Worm (Caenorhabditis elegans): Measurements from ENCODE around the gene C01G12.9.

ce11 chrII:14569322-14569721 is 9.5 kb upstream of the C01G12.9 start:
- TF ChIP-seq ama-1 (optimal IDR thresholded peaks at IDR 0.05), result no peak
- no peak for TF ChIP-seq ztf-11 (tag; optimal IDR thresholded peaks at IDR 0.05)
- no peak for TF ChIP-seq nhr-237 (tag; optimal IDR thresholded peaks at IDR 0.05)
- TF ChIP-seq ceh-82 (tag; optimal IDR thresholded peaks at IDR 0.05), result no peak
- TF ChIP-seq sox-4 (tag; optimal IDR thresholded peaks at IDR 0.05), result no peak
- no peak for TF ChIP-seq pqm-1 (tag; optimal IDR thresholded peaks at IDR 0.05)
- TF ChIP-seq snpc-4 (tag; optimal IDR thresholded peaks at IDR 0.05), result no peak
- no peak for TF ChIP-seq nhr-76 (tag; optimal IDR thresholded peaks at IDR 0.05)
- TF ChIP-seq hlh-4 (tag; optimal IDR thresholded peaks at IDR 0.05), result no peak
- TF ChIP-seq zag-1 (tag; optimal IDR thresholded peaks at IDR 0.05), result no peak
- no peak for TF ChIP-seq ztf-4 (tag; optimal IDR thresholded peaks at IDR 0.05)
- no peak for TF ChIP-seq ceh-88 (GFP tag; IDR thresholded peaks at IDR 0.05)
- TF ChIP-seq skn-1 (tag; optimal IDR thresholded peaks at IDR 0.05), result peak; percentile 3

Measured in whole organism, L1 larva.